Fruit fly (Drosophila melanogaster) S2 (cell line): Measurements from ENCODE around the gene CG42818.

Experiments
- CG8478 ChIP-seq: fragments of >200 bp; optimal IDR thresholded peaks from 2 replicates; lab custom pipeline; 2018
- CTCF ChIP-seq, 2 experiments: fragments of >200 bp; optimal IDR thresholded peaks; 2 replicates each; lab custom pipeline; 2018

- TF ChIP-seq CG8478 (lab: Kevin White, UChicago) (no peak), CTCF (optimal IDR thresholded peaks at IDR 0.05; lab: Kevin White, UChicago) (no peak)
Measured at dm6 chr2L:16271486-16271806, 29.7 kb downstream of the CG42818 start.
